Worm (Caenorhabditis elegans) whole organism, L4/young adult: ENCODE measurements around the gene clec-68.
"Not testable (repeated sequence)": the region's sequence is repeated elsewhere in the genome, so short reads cannot be mapped to it uniquely, and the experiment has no call there.

Experiments
- W03F9.2 ChIP-seq: fragments of 150-350 bp; optimal IDR thresholded peaks from 2 replicates; lab custom pipeline; 2014; ENCODE audit warnings: missing biosample characterization, missing genetic modification characterization
- dao-5 ChIP-seq: sonication (generic microtip); optimal IDR thresholded peaks from 2 replicates; lab custom pipeline; 2016; ENCODE audit warnings: missing genotype, missing genetic modification characterization, moderate library complexity, missing compliant biosample characterization

DNA sequence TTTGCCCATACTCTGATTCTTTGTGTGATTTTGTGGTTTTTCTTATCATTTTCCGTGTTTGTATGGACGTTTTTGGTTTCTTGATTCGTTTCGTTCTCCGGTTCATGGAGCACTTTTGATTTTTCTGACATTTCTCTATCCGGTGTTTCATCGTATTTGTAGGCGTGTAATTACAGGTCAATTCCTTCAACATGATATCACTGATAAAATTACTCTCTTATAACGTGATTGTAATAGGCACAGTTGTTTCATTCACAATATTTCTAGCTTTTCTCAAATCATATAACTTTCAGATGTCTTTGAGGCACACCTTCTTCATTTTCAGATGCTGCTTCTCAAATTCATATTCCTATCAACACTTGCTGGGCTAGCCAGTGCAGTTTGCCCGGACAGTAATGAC is 6.2 kb downstream of the clec-68 start, which contains the start of gene clec-70:
- TF ChIP-seq W03F9.2, dao-5 (tag; lab: Kevin White, UChicago): not testable (repeated sequence)
